Fruit fly (Drosophila melanogaster) whole organism, embryonic: ENCODE results near the gene wapl.
A peak's percentile ranks its signal among the peaks of the same experiment; 100 is the strongest.

Experiments
- CG10274 ChIP-seq: fragments of 200-800 bp; sonication (Bioruptor generic); optimal IDR thresholded peaks from 3 replicates; lab custom pipeline; 2017; ENCODE audit warnings: missing biosample characterization, mild to moderate bottlenecking, missing genetic modification characterization
- CG10543 ChIP-seq: fragments of 200-800 bp; sonication (Bioruptor generic); optimal IDR thresholded peaks from 3 replicates; lab custom pipeline; 2017; ENCODE audit warnings: missing biosample characterization, mild to moderate bottlenecking, missing genetic modification characterization, moderate library complexity
- CG11093 ChIP-seq: fragments of 200-800 bp; sonication (Bioruptor generic); IDR thresholded peaks from 3 replicates; pipeline ENCODE4 v1.3.6; 2022; ENCODE audit warnings: missing biosample characterization, missing genetic modification characterization
- CG11695 ChIP-seq: fragments of 200-800 bp; sonication (Bioruptor generic); IDR thresholded peaks from 3 replicates; pipeline ENCODE4 v1.3.6; 2022; ENCODE audit warnings: missing biosample characterization, missing genetic modification characterization
- CG14710 ChIP-seq: fragments of 200-800 bp; sonication (Bioruptor generic); optimal IDR thresholded peaks from 3 replicates; lab custom pipeline; 2019; ENCODE audit warnings: missing biosample characterization, mild to moderate bottlenecking, missing genetic modification characterization, moderate library complexity
- CG1647 ChIP-seq: fragments of 200-800 bp; sonication (Bioruptor generic); optimal IDR thresholded peaks from 3 replicates; lab custom pipeline; 2016; ENCODE audit warnings: missing biosample characterization, missing genetic modification characterization
- CG1792 ChIP-seq: fragments of 200-800 bp; sonication (Bioruptor generic); optimal IDR thresholded peaks from 2 replicates; lab custom pipeline; 2016; ENCODE audit warnings: missing biosample characterization, missing genetic modification characterization
- CG18262 ChIP-seq: fragments of 200-800 bp; optimal IDR thresholded peaks from 3 replicates; lab custom pipeline; 2019; ENCODE audit warnings: missing biosample characterization, mild to moderate bottlenecking, missing genetic modification characterization, moderate library complexity
- CG18619 ChIP-seq: fragments of 200-800 bp; sonication (Bioruptor generic); optimal IDR thresholded peaks from 3 replicates; lab custom pipeline; 2017; ENCODE audit warnings: missing biosample characterization, mild to moderate bottlenecking, missing genetic modification characterization
- CG2116 ChIP-seq: fragments of 200-800 bp; sonication (Bioruptor generic); optimal IDR thresholded peaks from 3 replicates; lab custom pipeline; 2018; ENCODE audit warnings: missing biosample characterization, mild to moderate bottlenecking, missing genetic modification characterization
- CG2875 ChIP-seq: fragments of 200-800 bp; sonication (Bioruptor generic); optimal IDR thresholded peaks from 2 replicates; lab custom pipeline; 2017; ENCODE audit warnings: missing biosample characterization, mild to moderate bottlenecking, missing genetic modification characterization, missing genetic modification reagents
- CG31388 ChIP-seq: fragments of 200-800 bp; sonication (Bioruptor generic); optimal IDR thresholded peaks from 2 replicates; lab custom pipeline; 2016; ENCODE audit warnings: missing biosample characterization, missing genetic modification characterization
- CG33557 ChIP-seq: fragments of 200-800 bp; sonication (Bioruptor generic); optimal IDR thresholded peaks from 2 replicates; lab custom pipeline; 2019; ENCODE audit warnings: missing biosample characterization, mild to moderate bottlenecking, missing genetic modification characterization, moderate library complexity
- CG3838 ChIP-seq: fragments of 200-800 bp; sonication (Bioruptor generic); optimal IDR thresholded peaks from 3 replicates; lab custom pipeline; 2016; ENCODE audit warnings: missing biosample characterization, missing genetic modification characterization
- CG4282 ChIP-seq: fragments of 200-800 bp; sonication (Bioruptor generic); optimal IDR thresholded peaks from 2 replicates; lab custom pipeline; 2016; ENCODE audit warnings: missing biosample characterization, missing genetic modification characterization
- CG4854 ChIP-seq: fragments of 200-800 bp; sonication (Bioruptor generic); optimal IDR thresholded peaks from 2 replicates; lab custom pipeline; 2016; ENCODE audit warnings: missing biosample characterization, missing genetic modification characterization, inconsistent platforms
- CG5180 ChIP-seq: fragments of 200-800 bp; sonication (Bioruptor generic); optimal IDR thresholded peaks from 3 replicates; lab custom pipeline; 2017; ENCODE audit warnings: missing biosample characterization, missing genetic modification characterization, mild to moderate bottlenecking, moderate library complexity, missing genetic modification reagents
- CG5953 ChIP-seq: fragments of 200-800 bp; sonication (Bioruptor generic); IDR thresholded peaks from 2 replicates; pipeline ENCODE4 v1.3.6; 2022; ENCODE audit warnings: missing biosample characterization, missing genetic modification characterization
- CG6654 ChIP-seq: fragments of 200-800 bp; sonication (Bioruptor generic); optimal IDR thresholded peaks from 2 replicates; lab custom pipeline; 2017; ENCODE audit warnings: missing biosample characterization, mild to moderate bottlenecking, missing genetic modification characterization
- CG6765 ChIP-seq: fragments of 200-800 bp; sonication (Bioruptor generic); optimal IDR thresholded peaks from 3 replicates; lab custom pipeline; 2017; ENCODE audit warnings: missing biosample characterization, mild to moderate bottlenecking, missing genetic modification characterization
- CG6813 ChIP-seq: fragments of 200-800 bp; sonication (Bioruptor generic); optimal IDR thresholded peaks from 2 replicates; lab custom pipeline; 2017; ENCODE audit warnings: missing biosample characterization, missing genetic modification characterization, mild to moderate bottlenecking, moderate library complexity, missing genetic modification reagents
- CG7271 ChIP-seq: fragments of 200-800 bp; sonication (Bioruptor generic); optimal IDR thresholded peaks from 2 replicates; lab custom pipeline; 2018; ENCODE audit warnings: missing biosample characterization, mild to moderate bottlenecking, missing genetic modification characterization, moderate library complexity
- CG8478 ChIP-seq: fragments of >200 bp; optimal IDR thresholded peaks from 2 replicates; lab custom pipeline; 2018
- CG8924 ChIP-seq: fragments of 200-800 bp; optimal IDR thresholded peaks from 3 replicates; lab custom pipeline; 2019; ENCODE audit warnings: missing biosample characterization, mild to moderate bottlenecking, missing genetic modification characterization, moderate library complexity
- CG9876 ChIP-seq: fragments of 200-800 bp; sonication (Bioruptor generic); optimal IDR thresholded peaks from 2 replicates; lab custom pipeline; 2016; ENCODE audit warnings: missing biosample characterization, missing genetic modification characterization
- Chrac-16 ChIP-seq: fragments of 200-800 bp; sonication (Bioruptor generic); optimal IDR thresholded peaks from 3 replicates; lab custom pipeline; 2016; ENCODE audit warnings: missing biosample characterization, missing genetic modification characterization
- D ChIP-seq, 2 experiments: fragments of 200-800 bp in 1 of 2; fragments of >200 bp in 1 of 2; sonication (Bioruptor generic) in 1 of 2; optimal IDR thresholded peaks; 2 replicates in 1 of 2; 3 replicates in 1 of 2; lab custom pipeline; 2017; ENCODE audit warnings: mild to moderate bottlenecking in 1 of 2, missing biosample characterization in 1 of 2, missing genetic modification characterization in 1 of 2, missing genetic modification reagents in 1 of 2
- E2f2 ChIP-seq: fragments of 200-800 bp; sonication (Bioruptor generic); IDR thresholded peaks from 2 replicates; pipeline ENCODE4 v1.3.6; 2022; ENCODE audit warnings: missing biosample characterization, missing genetic modification characterization
- Elba2 ChIP-seq: fragments of 200-800 bp; sonication (Bioruptor generic); optimal IDR thresholded peaks from 3 replicates; lab custom pipeline; 2016; ENCODE audit warnings: missing biosample characterization, missing genetic modification characterization
- HLH54F ChIP-seq: fragments of 200-800 bp; sonication (Bioruptor generic); optimal IDR thresholded peaks from 3 replicates; lab custom pipeline; 2016; ENCODE audit warnings: missing biosample characterization, missing genetic modification characterization
- Hey ChIP-seq: fragments of 200-800 bp; sonication (Bioruptor generic); optimal IDR thresholded peaks from 3 replicates; lab custom pipeline; 2018; ENCODE audit warnings: missing biosample characterization, mild to moderate bottlenecking, missing genetic modification characterization
- Hr51 ChIP-seq, 2 experiments: fragments of 200-800 bp; sonication (Bioruptor generic); optimal IDR thresholded peaks; 2 replicates in 1 of 2; 3 replicates in 1 of 2; lab custom pipeline; 2016 to 2018; ENCODE audit warnings: missing biosample characterization in 2 of 2, missing genetic modification characterization in 2 of 2, mild to moderate bottlenecking in 1 of 2, moderate library complexity in 1 of 2
- Jarid2 ChIP-seq: fragments of 200-800 bp; sonication (Bioruptor generic); optimal IDR thresholded peaks from 3 replicates; lab custom pipeline; 2017; ENCODE audit warnings: mild to moderate bottlenecking, missing biosample characterization, missing genetic modification reagents, missing genetic modification characterization
- Mrtf ChIP-seq: fragments of 200-800 bp; sonication (Bioruptor generic); IDR thresholded peaks from 3 replicates; pipeline ENCODE4 v1.3.6; 2022; ENCODE audit warnings: missing biosample characterization, missing genetic modification characterization
- Scr ChIP-seq: fragments of 200-800 bp; sonication (Bioruptor generic); IDR thresholded peaks from 2 replicates; pipeline ENCODE4 v1.3.6; 2022; ENCODE audit warnings: missing biosample characterization, missing genetic modification characterization; ENCODE audit not compliant: partially characterized antibody
- ato ChIP-seq: fragments of 200-800 bp; sonication (Bioruptor generic); IDR thresholded peaks from 2 replicates; pipeline ENCODE4 v1.3.6; 2022; ENCODE audit warnings: missing biosample characterization, missing genetic modification characterization; ENCODE audit not compliant: partially characterized antibody
- az2 ChIP-seq: fragments of 200-800 bp; sonication (Bioruptor generic); optimal IDR thresholded peaks from 3 replicates; lab custom pipeline; 2016; ENCODE audit warnings: missing biosample characterization, missing genetic modification characterization
- ems ChIP-seq: fragments of 200-800 bp; sonication (Bioruptor generic); optimal IDR thresholded peaks from 3 replicates; lab custom pipeline; 2016; ENCODE audit warnings: missing biosample characterization, missing genetic modification characterization
- eyg ChIP-seq: fragments of 200-800 bp; sonication (Bioruptor generic); optimal IDR thresholded peaks from 3 replicates; lab custom pipeline; 2016; ENCODE audit warnings: missing biosample characterization, missing genetic modification characterization
- fd3F ChIP-seq: fragments of 200-800 bp; sonication (Bioruptor generic); optimal IDR thresholded peaks from 2 replicates; lab custom pipeline; 2018; ENCODE audit warnings: missing biosample characterization, mild to moderate bottlenecking, missing genetic modification characterization, moderate library complexity
- fd64A ChIP-seq: fragments of 200-800 bp; sonication (Bioruptor generic); optimal IDR thresholded peaks from 3 replicates; lab custom pipeline; 2018; ENCODE audit warnings: missing biosample characterization, mild to moderate bottlenecking, missing genetic modification characterization
- grau ChIP-seq: fragments of 200-800 bp; optimal IDR thresholded peaks from 3 replicates; lab custom pipeline; 2019; ENCODE audit warnings: missing biosample characterization, mild to moderate bottlenecking, missing genetic modification characterization, moderate library complexity
- gsb ChIP-seq: fragments of 200-800 bp; sonication (Bioruptor generic); IDR thresholded peaks from 2 replicates; pipeline ENCODE4 v1.3.6; 2022; ENCODE audit warnings: missing biosample characterization, missing genetic modification characterization
- org-1 ChIP-seq: fragments of 200-800 bp; sonication (Bioruptor generic); optimal IDR thresholded peaks from 2 replicates; lab custom pipeline; 2017; ENCODE audit warnings: missing biosample characterization, missing genetic modification characterization
- rib ChIP-seq: fragments of 200-800 bp; sonication (Bioruptor generic); IDR thresholded peaks from 2 replicates; pipeline ENCODE4 v1.3.6; 2022; ENCODE audit warnings: missing biosample characterization, missing genetic modification characterization
- scrt ChIP-seq: fragments of 200-800 bp; sonication (Bioruptor generic); optimal IDR thresholded peaks from 2 replicates; lab custom pipeline; 2018; ENCODE audit warnings: missing biosample characterization, mild to moderate bottlenecking, missing genetic modification characterization, moderate library complexity
- sima ChIP-seq: fragments of 200-800 bp; sonication (Bioruptor generic); optimal IDR thresholded peaks from 2 replicates; lab custom pipeline; 2016; ENCODE audit warnings: missing biosample characterization, missing genetic modification characterization
- tx ChIP-seq: fragments of 200-800 bp; sonication (Bioruptor generic); optimal IDR thresholded peaks from 2 replicates; lab custom pipeline; 2016; ENCODE audit warnings: missing biosample characterization, missing genetic modification characterization
- vfl ChIP-seq: fragments of 200-800 bp; sonication (Bioruptor generic); optimal IDR thresholded peaks from 2 replicates; lab custom pipeline; 2016; ENCODE audit warnings: missing biosample characterization, missing genetic modification characterization
- vvl ChIP-seq: fragments of 200-800 bp; sonication (Bioruptor generic); IDR thresholded peaks from 2 replicates; pipeline ENCODE4 v1.3.6; 2022; ENCODE audit warnings: missing biosample characterization, missing genetic modification characterization
- zen2 ChIP-seq: fragments of 200-800 bp; sonication (Bioruptor generic); IDR thresholded peaks from 3 replicates; pipeline ENCODE4 v1.3.6; 2022; ENCODE audit warnings: missing biosample characterization, missing genetic modification characterization; ENCODE audit not compliant: partially characterized antibody

The wapl gene

dm6 chrX:2149478-2149877 lies 9.3 kb downstream of the wapl start, which contains the start of gene bcn92 (continued):
- TF ChIP-seq CG33557 (GFP tag; lab: Kevin White, UChicago) (no peak), CG2875 (GFP tag; lab: Kevin White, UChicago) (no peak), grau (tag; lab: Kevin White, UChicago) (peak; percentile 57), CG18262 (tag; lab: Kevin White, UChicago) (peak; percentile 19), CG18619 (no peak), Chrac-16 (GFP tag; lab: Kevin White, UChicago) (peak; percentile 29), Hr51 (GFP tag; optimal IDR thresholded peaks at IDR 0.05; lab: Kevin White, UChicago) (peak in 1 of 2 experiments; percentile 17), CG10274 (GFP tag; lab: Kevin White, UChicago) (no peak), Elba2 (peak; percentile 92), scrt (GFP tag; lab: Kevin White, UChicago) (no peak), CG6813 (GFP tag; lab: Kevin White, UChicago) (no peak), tx (no peak), D (optimal IDR thresholded peaks at IDR 0.05; lab: Kevin White, UChicago) (no peak), D (GFP tag; optimal IDR thresholded peaks at IDR 0.05; lab: Kevin White, UChicago) (no peak), CG10543 (GFP tag; lab: Kevin White, UChicago) (peak; percentile 17), az2 (GFP tag; lab: Kevin White, UChicago) (peak; percentile 32), Hey (tag; lab: Kevin White, UChicago) (no peak), CG3838 (GFP tag; lab: Kevin White, UChicago) (no peak), rib (GFP tag; lab: Robert Waterston, UW) (no peak), CG6765 (GFP tag; lab: Kevin White, UChicago) (no peak), org-1 (GFP tag; lab: Kevin White, UChicago) (no peak), CG31388 (GFP tag; lab: Kevin White, UChicago) (no peak), HLH54F (GFP tag; lab: Kevin White, UChicago) (peak; percentile 41), CG9876 (GFP tag; lab: Kevin White, UChicago) (no peak), eyg (no peak), CG6654 (GFP tag; lab: Kevin White, UChicago) (no peak), CG1647 (GFP tag; lab: Kevin White, UChicago) (peak; percentile 26), CG2116 (GFP tag; lab: Kevin White, UChicago) (peak; percentile 34), Scr (GFP tag; lab: Robert Waterston, UW) (peak; percentile 95), CG14710 (tag; lab: Kevin White, UChicago) (peak; percentile 44), sima (GFP tag; lab: Kevin White, UChicago) (no peak), ato (GFP tag; lab: Robert Waterston, UW) (peak; percentile 87), Mrtf (GFP tag; lab: Robert Waterston, UW) (no peak), CG5953 (GFP tag; lab: Robert Waterston, UW) (no peak), CG11093 (GFP tag; lab: Robert Waterston, UW) (no peak), CG11695 (GFP tag; lab: Robert Waterston, UW) (no peak), gsb (GFP tag; lab: Robert Waterston, UW) (no peak), vfl (GFP tag; lab: Kevin White, UChicago) (peak; percentile 33), CG8478 (lab: Kevin White, UChicago) (no peak), Jarid2 (GFP tag; lab: Kevin White, UChicago) (no peak), CG4282 (GFP tag; lab: Kevin White, UChicago) (no peak), CG8924 (tag; lab: Kevin White, UChicago) (peak; percentile 12), E2f2 (GFP tag; lab: Robert Waterston, UW) (peak; percentile 30; the same call in 1 of the 2 replicates), fd3F (GFP tag; lab: Kevin White, UChicago) (no peak), CG1792 (GFP tag; lab: Kevin White, UChicago) (peak; percentile 43), zen2 (GFP tag; lab: Robert Waterston, UW) (peak; percentile 92), CG4854 (GFP tag; lab: Kevin White, UChicago) (no peak), vvl (peak; percentile 61; the same call in 1 of the 2 replicates), CG7271 (tag; lab: Kevin White, UChicago) (no peak), ems (GFP tag; lab: Kevin White, UChicago) (no peak), CG5180 (no peak), fd64A (GFP tag; lab: Kevin White, UChicago) (no peak)
